Comparison of ENCODE assay signal across 5 fruit fly cellular contexts in the genomic region with DNA sequence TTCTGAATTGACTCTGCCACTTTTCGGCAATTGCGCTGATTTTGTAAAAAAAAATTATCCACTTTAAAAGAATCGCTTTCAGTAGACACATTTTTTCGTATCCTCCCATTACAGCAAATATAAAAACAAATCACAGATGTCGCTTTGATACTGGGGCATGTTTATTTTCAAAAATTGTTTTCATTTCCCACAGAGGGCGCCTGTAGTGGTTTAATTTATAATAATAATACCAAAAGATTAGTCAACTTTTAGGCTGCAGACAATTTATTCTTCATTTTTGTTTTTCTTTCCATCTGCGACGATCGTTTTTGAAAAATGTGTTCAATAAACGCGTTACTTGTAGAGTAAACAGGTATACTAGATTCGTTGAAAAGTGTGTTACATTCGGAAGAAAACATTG.
A peak's percentile ranks its signal among the peaks of the same experiment; 100 is the strongest.
TF ChIP-seq lines count a peak whose summit lies in the region.

No protein-coding gene starts in this region.

- TF ChIP-seq CTCF in S2 (optimal IDR thresholded peaks at IDR 0.05; lab: Kevin White, UChicago), result peak; percentile 77 to 94
- TF ChIP-seq CTCF in whole organism, embryonic (GFP tag; optimal IDR thresholded peaks at IDR 0.05; lab: Kevin White, UChicago), result peak; percentile 99

TF ChIP-seq in whole organism, adult, 20 proteins besides CTCF, POLR2A, EP300 and RAD21:
- TF ChIP-seq CG7101 (tag; optimal IDR thresholded peaks at IDR 0.05; lab: Kevin White, UChicago) (peak; percentile 9), Mnt (GFP tag; optimal IDR thresholded peaks at IDR 0.05; lab: Kevin White, UChicago) (no peak), kay (GFP tag; lab: Kevin White, UChicago; ENCODE audit: borderline replicate concordance) (peak; percentile 58), CG7045 (GFP tag; optimal IDR thresholded peaks at IDR 0.05; lab: Kevin White, UChicago) (no peak), CG5204 (GFP tag; optimal IDR thresholded peaks at IDR 0.05; lab: Kevin White, UChicago) (peak; percentile 7), CG1620 (GFP tag; optimal IDR thresholded peaks at IDR 0.05; lab: Kevin White, UChicago) (peak; percentile 30), cnc (optimal IDR thresholded peaks at IDR 0.05; lab: Kevin White, UChicago) (no peak)

TF ChIP-seq in whole organism, embryonic, 481 proteins besides CTCF, POLR2A, EP300 and RAD21 (continues in another document):
- TF ChIP-seq PHDP (tag; optimal IDR thresholded peaks at IDR 0.05; lab: Kevin White, UChicago), result peak; percentile 28
- 0 out of 2 replicates have a peak, but pooled peaks have one; percentile 56 for TF ChIP-seq CG11247 (GFP tag; IDR thresholded peaks at IDR 0.05; lab: Robert Waterston, UW)
- no peak for TF ChIP-seq kah (GFP tag; optimal IDR thresholded peaks at IDR 0.05; lab: Kevin White, UChicago)
- no peak for TF ChIP-seq CG3407 (GFP tag; optimal IDR thresholded peaks at IDR 0.05; lab: Kevin White, UChicago)
- 0 out of 2 replicates have a peak, but pooled peaks have one; percentile 22 for TF ChIP-seq Adf1 (GFP tag; IDR thresholded peaks at IDR 0.05; lab: Robert Waterston, UW)
- TF ChIP-seq vvl (GFP tag; IDR thresholded peaks at IDR 0.05; lab: Robert Waterston, UW), result peak; percentile 80
- TF ChIP-seq Opbp (GFP tag; IDR thresholded peaks at IDR 0.05; lab: Robert Waterston, UW; ENCODE audit: partially characterized antibody), result no peak
- TF ChIP-seq Hr39 (optimal IDR thresholded peaks at IDR 0.05; lab: Kevin White, UChicago), result no peak
- no peak for TF ChIP-seq CG9437 (GFP tag; optimal IDR thresholded peaks at IDR 0.05; lab: Kevin White, UChicago)
- peak; percentile 23 for TF ChIP-seq trem (tag; optimal IDR thresholded peaks at IDR 0.05; lab: Kevin White, UChicago)
- no peak for TF ChIP-seq CG14050 (GFP tag; IDR thresholded peaks at IDR 0.05; lab: Robert Waterston, UW)
- TF ChIP-seq Oaz (GFP tag; IDR thresholded peaks at IDR 0.05; lab: Robert Waterston, UW), result no peak
- TF ChIP-seq pan (optimal IDR thresholded peaks at IDR 0.05; lab: Kevin White, UChicago), result no peak
- peak in 1 of 2 experiments; percentile 41 for TF ChIP-seq pan (GFP tag; optimal IDR thresholded peaks at IDR 0.05 in 1 of 2, IDR thresholded peaks at IDR 0.05 in 1 of 2)
- no peak for TF ChIP-seq CG7556 (GFP tag; optimal IDR thresholded peaks at IDR 0.05; lab: Kevin White, UChicago)
- TF ChIP-seq Dad (GFP tag; optimal IDR thresholded peaks at IDR 0.05; lab: Kevin White, UChicago), result no peak
- TF ChIP-seq disco-r (GFP tag; optimal IDR thresholded peaks at IDR 0.05; lab: Kevin White, UChicago), result no peak
- TF ChIP-seq CG9817 (tag; optimal IDR thresholded peaks at IDR 0.05; lab: Kevin White, UChicago), result no peak
- TF ChIP-seq otp (GFP tag; IDR thresholded peaks at IDR 0.05; lab: Robert Waterston, UW), result no peak
- no peak for TF ChIP-seq CG12744 (GFP tag; optimal IDR thresholded peaks at IDR 0.05; lab: Kevin White, UChicago)
- no peak; the same call in 2 of the 3 replicates for TF ChIP-seq Dbx (GFP tag; IDR thresholded peaks at IDR 0.05; lab: Robert Waterston, UW)
- peak; percentile 51 for TF ChIP-seq CG17568 (GFP tag; optimal IDR thresholded peaks at IDR 0.05; lab: Kevin White, UChicago)
- TF ChIP-seq tx (GFP tag; optimal IDR thresholded peaks at IDR 0.05; lab: Kevin White, UChicago), result no peak
- peak; percentile 100 for TF ChIP-seq CG10979 (tag; optimal IDR thresholded peaks at IDR 0.05; lab: Kevin White, UChicago)
- TF ChIP-seq ranshi (GFP tag; IDR thresholded peaks at IDR 0.05; lab: Robert Waterston, UW), result no peak
- no peak for TF ChIP-seq CG12104 (GFP tag; optimal IDR thresholded peaks at IDR 0.05; lab: Kevin White, UChicago)

TF ChIP-seq in whole organism, prepupa, 60 proteins besides CTCF, POLR2A, EP300 and RAD21 (continues in another document):
- no peak for TF ChIP-seq Ets96B (tag; optimal IDR thresholded peaks at IDR 0.05; lab: Kevin White, UChicago)
- TF ChIP-seq Eip75B (GFP tag; optimal IDR thresholded peaks at IDR 0.05; lab: Kevin White, UChicago), result peak; percentile 32
- no peak for TF ChIP-seq fd59A (GFP tag; optimal IDR thresholded peaks at IDR 0.05; lab: Kevin White, UChicago)
- no peak for TF ChIP-seq CG11294 (GFP tag; IDR thresholded peaks at IDR 0.05; lab: Robert Waterston, UW)
- no peak for TF ChIP-seq CG9139 (GFP tag; optimal IDR thresholded peaks at IDR 0.05; lab: Kevin White, UChicago)
- TF ChIP-seq CG31627 (GFP tag; optimal IDR thresholded peaks at IDR 0.05; lab: Kevin White, UChicago), result peak; percentile 50
- TF ChIP-seq Sox14 (GFP tag; optimal IDR thresholded peaks at IDR 0.05; lab: Kevin White, UChicago), result peak; percentile 8
- no peak for TF ChIP-seq Smox (GFP tag; optimal IDR thresholded peaks at IDR 0.05; lab: Kevin White, UChicago)
- peak; percentile 17 for TF ChIP-seq acj6 (GFP tag; optimal IDR thresholded peaks at IDR 0.05; lab: Kevin White, UChicago)
- no peak for TF ChIP-seq CG11762 (GFP tag; optimal IDR thresholded peaks at IDR 0.05; lab: Kevin White, UChicago; ENCODE audit: insufficient read depth)
- TF ChIP-seq salr (GFP tag; optimal IDR thresholded peaks at IDR 0.05; lab: Kevin White, UChicago), result no peak
- peak; percentile 30 for TF ChIP-seq Hr39 (GFP tag; optimal IDR thresholded peaks at IDR 0.05; lab: Kevin White, UChicago)
- TF ChIP-seq CG3032 (tag; optimal IDR thresholded peaks at IDR 0.05; lab: Kevin White, UChicago), result peak; percentile 8
- no peak for TF ChIP-seq CG15336 (GFP tag; IDR thresholded peaks at IDR 0.05; lab: Robert Waterston, UW)
- TF ChIP-seq CG6808 (GFP tag; optimal IDR thresholded peaks at IDR 0.05; lab: Kevin White, UChicago), result no peak
- TF ChIP-seq spab (GFP tag; optimal IDR thresholded peaks at IDR 0.05; lab: Kevin White, UChicago), result no peak
- TF ChIP-seq Eip78C (GFP tag; lab: Kevin White, UChicago), result peak; percentile 35
- TF ChIP-seq pdm3 (GFP tag; optimal IDR thresholded peaks at IDR 0.05; lab: Kevin White, UChicago), result peak; percentile 25
- no peak for TF ChIP-seq svp (GFP tag; lab: Kevin White, UChicago)
- peak; percentile 49 for TF ChIP-seq lz (GFP tag; optimal IDR thresholded peaks at IDR 0.05; lab: Kevin White, UChicago)
- TF ChIP-seq Blimp-1 (GFP tag; optimal IDR thresholded peaks at IDR 0.05; lab: Kevin White, UChicago), result no peak
- TF ChIP-seq CG6163 (GFP tag; IDR thresholded peaks at IDR 0.05; lab: Robert Waterston, UW), result no peak
- TF ChIP-seq eg (GFP tag; IDR thresholded peaks at IDR 0.05; lab: Robert Waterston, UW), result no peak
- TF ChIP-seq CG7368 (GFP tag; optimal IDR thresholded peaks at IDR 0.05; lab: Kevin White, UChicago), result no peak
- TF ChIP-seq OdsH (GFP tag; optimal IDR thresholded peaks at IDR 0.05; lab: Kevin White, UChicago), result peak; percentile 28
- no peak for TF ChIP-seq Lpt (GFP tag; optimal IDR thresholded peaks at IDR 0.05; lab: Kevin White, UChicago)
- TF ChIP-seq cyc (GFP tag; optimal IDR thresholded peaks at IDR 0.05; lab: Kevin White, UChicago), result peak; percentile 41
- TF ChIP-seq fkh (GFP tag; optimal IDR thresholded peaks at IDR 0.05; lab: Kevin White, UChicago), result peak; percentile 46
- TF ChIP-seq Hr4 (GFP tag; optimal IDR thresholded peaks at IDR 0.05; lab: Kevin White, UChicago), result peak; percentile 15
- peak; percentile 34 for TF ChIP-seq CG8319 (GFP tag; optimal IDR thresholded peaks at IDR 0.05; lab: Kevin White, UChicago)

TF ChIP-seq in whole organism, wandering third instar larva, 38 proteins besides CTCF, POLR2A, EP300 and RAD21 (continues in another document):
- TF ChIP-seq br (GFP tag; optimal IDR thresholded peaks at IDR 0.05; lab: Kevin White, UChicago), result no peak
- TF ChIP-seq h (GFP tag; optimal IDR thresholded peaks at IDR 0.05; lab: Kevin White, UChicago), result peak; percentile 9
- TF ChIP-seq dmrt93B (GFP tag; optimal IDR thresholded peaks at IDR 0.05; lab: Kevin White, UChicago), result no peak
- peak; percentile 25 for TF ChIP-seq brk (GFP tag; optimal IDR thresholded peaks at IDR 0.05; lab: Kevin White, UChicago)
- peak; percentile 26 for TF ChIP-seq sv (GFP tag; optimal IDR thresholded peaks at IDR 0.05; lab: Kevin White, UChicago)
- no peak for TF ChIP-seq woc (GFP tag; optimal IDR thresholded peaks at IDR 0.05; lab: Kevin White, UChicago)
- TF ChIP-seq Mio (GFP tag; optimal IDR thresholded peaks at IDR 0.05; lab: Kevin White, UChicago), result no peak
- no peak for TF ChIP-seq Rel (GFP tag; optimal IDR thresholded peaks at IDR 0.05; lab: Kevin White, UChicago)
- no peak for TF ChIP-seq Rel (tag; optimal IDR thresholded peaks at IDR 0.05; lab: Kevin White, UChicago)
- TF ChIP-seq Dfd (GFP tag; optimal IDR thresholded peaks at IDR 0.05; lab: Kevin White, UChicago), result no peak
- no peak for TF ChIP-seq Hr78 (GFP tag; optimal IDR thresholded peaks at IDR 0.05; lab: Kevin White, UChicago)
- no peak for TF ChIP-seq ey (GFP tag; optimal IDR thresholded peaks at IDR 0.05; lab: Kevin White, UChicago)
- no peak for TF ChIP-seq N (GFP tag; optimal IDR thresholded peaks at IDR 0.05; lab: Kevin White, UChicago)
- no peak for TF ChIP-seq lola (GFP tag; optimal IDR thresholded peaks at IDR 0.05; lab: Kevin White, UChicago)
- TF ChIP-seq jim (GFP tag; optimal IDR thresholded peaks at IDR 0.05; lab: Kevin White, UChicago), result no peak
- peak; percentile 62 for TF ChIP-seq Myc (optimal IDR thresholded peaks at IDR 0.05; lab: Kevin White, UChicago)
- TF ChIP-seq Hr83 (GFP tag; optimal IDR thresholded peaks at IDR 0.05; lab: Kevin White, UChicago; ENCODE audit: poor library complexity, severe bottlenecking), result peak; percentile 29
- TF ChIP-seq Dif (GFP tag; optimal IDR thresholded peaks at IDR 0.05; lab: Kevin White, UChicago; ENCODE audit: partially characterized antibody), result no peak
- no peak for TF ChIP-seq pan (optimal IDR thresholded peaks at IDR 0.05; lab: Kevin White, UChicago)
- peak; percentile 25 for TF ChIP-seq OdsH (GFP tag; optimal IDR thresholded peaks at IDR 0.05; lab: Kevin White, UChicago)
- peak; percentile 43 for TF ChIP-seq Vsx2 (GFP tag; optimal IDR thresholded peaks at IDR 0.05; lab: Kevin White, UChicago; ENCODE audit: partially characterized antibody)
- TF ChIP-seq dl (GFP tag; optimal IDR thresholded peaks at IDR 0.05; lab: Kevin White, UChicago; ENCODE audit: insufficient read depth in 1 of 2, partially characterized antibody in 2 of 2), result no peak
- no peak for TF ChIP-seq Jra (GFP tag; optimal IDR thresholded peaks at IDR 0.05; lab: Kevin White, UChicago)
- no peak for TF ChIP-seq Sp1 (GFP tag; optimal IDR thresholded peaks at IDR 0.05; lab: Kevin White, UChicago)
- TF ChIP-seq HLH106 (tag; optimal IDR thresholded peaks at IDR 0.05; lab: Kevin White, UChicago), result no peak
- TF ChIP-seq CG9705 (GFP tag; optimal IDR thresholded peaks at IDR 0.05; lab: Kevin White, UChicago), result no peak
- no peak for TF ChIP-seq CrebA (GFP tag; optimal IDR thresholded peaks at IDR 0.05; lab: Kevin White, UChicago; ENCODE audit: borderline replicate concordance)
- no peak for TF ChIP-seq Abd-B (GFP tag; optimal IDR thresholded peaks at IDR 0.05; lab: Kevin White, UChicago)
- TF ChIP-seq dsf (GFP tag; optimal IDR thresholded peaks at IDR 0.05; lab: Kevin White, UChicago; ENCODE audit: borderline replicate concordance), result no peak
- TF ChIP-seq psq (GFP tag; optimal IDR thresholded peaks at IDR 0.05; lab: Kevin White, UChicago), result no peak
- no peak for TF ChIP-seq GATAd (GFP tag; optimal IDR thresholded peaks at IDR 0.05; lab: Kevin White, UChicago)
- peak; percentile 31 for TF ChIP-seq Hnf4 (GFP tag; optimal IDR thresholded peaks at IDR 0.05; lab: Kevin White, UChicago)
